Worm (Caenorhabditis elegans): ENCODE measurements around the gene F58F6.5.

DNA sequence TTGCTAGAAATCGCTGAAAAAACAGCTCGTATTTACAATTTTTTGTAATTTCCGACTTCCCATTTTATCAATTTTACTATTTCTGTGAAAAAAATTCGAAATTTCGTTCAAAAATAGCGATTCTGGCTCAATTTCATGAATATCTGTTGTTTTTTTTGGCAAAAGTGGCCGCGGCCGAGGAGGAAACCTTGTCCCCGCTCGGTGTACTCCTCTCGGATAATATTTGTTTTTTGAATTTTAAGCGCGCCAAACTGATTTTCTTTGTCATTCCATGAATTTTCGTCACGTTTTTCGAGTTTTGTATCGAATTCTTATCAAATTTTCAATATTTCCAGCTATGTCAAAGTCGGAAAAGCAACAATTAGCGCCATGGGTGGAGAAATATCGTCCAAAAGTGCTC lies 3.5 kb downstream of the F58F6.5 start, which contains the start of gene rfc-2:
- TF ChIP-seq tab-1 (GFP tag; IDR thresholded peaks at IDR 0.05) (no peak), T22C8.4 (GFP tag; IDR thresholded peaks at IDR 0.05) (no peak), ztf-29 (GFP tag; IDR thresholded peaks at IDR 0.05) (no peak), flt-1 (GFP tag; IDR thresholded peaks at IDR 0.05) (no peak)
